Fruit fly (Drosophila melanogaster) whole organism, embryonic: ENCODE results near the gene Syt12.

ENCODE experiments used
- Atf6 ChIP-seq: fragments of 200-800 bp; sonication (Bioruptor generic); IDR thresholded peaks from 2 replicates; pipeline ENCODE4 v1.3.6; 2022; ENCODE audit warnings: missing biosample characterization, missing genetic modification characterization
- CG10543 ChIP-seq: fragments of 200-800 bp; sonication (Bioruptor generic); optimal IDR thresholded peaks from 3 replicates; lab custom pipeline; 2017; ENCODE audit warnings: missing biosample characterization, mild to moderate bottlenecking, missing genetic modification characterization, moderate library complexity
- CG10654 ChIP-seq: fragments of 200-800 bp; sonication (Bioruptor generic); optimal IDR thresholded peaks from 2 replicates; lab custom pipeline; 2016; ENCODE audit warnings: missing biosample characterization, missing genetic modification characterization
- CG12659 ChIP-seq: fragments of 200-800 bp; sonication (Bioruptor generic); optimal IDR thresholded peaks from 3 replicates; lab custom pipeline; 2017; ENCODE audit warnings: mild to moderate bottlenecking, missing biosample characterization, missing genetic modification reagents, missing genetic modification characterization
- CG16779 ChIP-seq: fragments of 200-800 bp; sonication (Bioruptor generic); IDR thresholded peaks from 2 replicates; pipeline ENCODE4 v1.3.6; 2022; ENCODE audit warnings: missing biosample characterization, missing genetic modification characterization
- CG17328 ChIP-seq: fragments of 200-800 bp; sonication (Bioruptor generic); IDR thresholded peaks from 2 replicates; pipeline ENCODE4 v1.3.6; 2022; ENCODE audit warnings: missing biosample characterization, missing genetic modification characterization
- CG17912 ChIP-seq: fragments of 200-800 bp; sonication (Bioruptor generic); optimal IDR thresholded peaks from 2 replicates; lab custom pipeline; 2018; ENCODE audit warnings: missing biosample characterization, mild to moderate bottlenecking, missing genetic modification characterization
- CG1832 ChIP-seq: fragments of 200-800 bp; sonication (Bioruptor generic); optimal IDR thresholded peaks from 2 replicates; lab custom pipeline; 2017; ENCODE audit warnings: missing biosample characterization, mild to moderate bottlenecking, missing genetic modification characterization, inconsistent platforms
- CG31365 ChIP-seq: fragments of 200-800 bp; sonication (Bioruptor generic); optimal IDR thresholded peaks from 2 replicates; lab custom pipeline; 2018; ENCODE audit warnings: missing biosample characterization, mild to moderate bottlenecking, missing genetic modification characterization
- CG3163 ChIP-seq: fragments of 200-800 bp; sonication (Bioruptor generic); optimal IDR thresholded peaks from 3 replicates; lab custom pipeline; 2016; ENCODE audit warnings: missing biosample characterization, missing genetic modification characterization
- CG32767 ChIP-seq: fragments of 200-800 bp; sonication (Bioruptor generic); IDR thresholded peaks from 2 replicates; pipeline ENCODE4 v1.3.6; 2022; ENCODE audit warnings: missing biosample characterization, missing genetic modification characterization
- CG6272 ChIP-seq: fragments of 200-800 bp; sonication (Bioruptor generic); IDR thresholded peaks from 2 replicates; pipeline ENCODE4 v1.3.6; 2022; ENCODE audit warnings: missing biosample characterization, missing genetic modification characterization
- CG6689 ChIP-seq: fragments of 200-800 bp; sonication (Bioruptor generic); IDR thresholded peaks from 2 replicates; pipeline ENCODE4 v1.3.6; 2022; ENCODE audit warnings: missing biosample characterization, missing genetic modification characterization
- CG8359 ChIP-seq: fragments of 200-800 bp; sonication (Bioruptor generic); optimal IDR thresholded peaks from 2 replicates; lab custom pipeline; 2017; ENCODE audit warnings: missing biosample characterization, mild to moderate bottlenecking, missing genetic modification characterization, borderline replicate concordance
- CG9437 ChIP-seq: fragments of 200-800 bp; sonication (Bioruptor generic); optimal IDR thresholded peaks from 2 replicates; lab custom pipeline; 2018; ENCODE audit warnings: missing biosample characterization, mild to moderate bottlenecking, missing genetic modification characterization
- Doc2 ChIP-seq: fragments of 200-800 bp; sonication (Bioruptor generic); IDR thresholded peaks from 2 replicates; pipeline ENCODE4 v1.3.6; 2022; ENCODE audit warnings: missing biosample characterization, missing genetic modification characterization
- GATAe ChIP-seq: fragments of 200-800 bp; sonication (Bioruptor generic); conservative IDR thresholded peaks from 2 replicates; pipeline ENCODE4 v1.3.6; 2022; ENCODE audit warnings: missing biosample characterization, missing genetic modification characterization
- Hand ChIP-seq: fragments of 200-800 bp; sonication (Bioruptor generic); optimal IDR thresholded peaks from 2 replicates; lab custom pipeline; 2017; ENCODE audit warnings: mild to moderate bottlenecking, missing biosample characterization, missing genetic modification reagents, missing genetic modification characterization
- Hr3 ChIP-seq: fragments of 200-800 bp; sonication (Bioruptor generic); optimal IDR thresholded peaks from 3 replicates; lab custom pipeline; 2016; ENCODE audit warnings: missing biosample characterization, missing genetic modification characterization
- Hsf ChIP-seq: fragments of 200-800 bp; sonication (Bioruptor generic); optimal IDR thresholded peaks from 3 replicates; lab custom pipeline; 2016; ENCODE audit warnings: missing biosample characterization, missing genetic modification characterization
- Myb ChIP-seq: fragments of 200-800 bp; sonication (Bioruptor generic); optimal IDR thresholded peaks from 2 replicates; lab custom pipeline; 2016; ENCODE audit warnings: missing biosample characterization, missing genetic modification characterization
- Scr ChIP-seq: fragments of 200-800 bp; sonication (Bioruptor generic); IDR thresholded peaks from 2 replicates; pipeline ENCODE4 v1.3.6; 2022; ENCODE audit warnings: missing biosample characterization, missing genetic modification characterization; ENCODE audit not compliant: partially characterized antibody
- YL-1 ChIP-seq: fragments of 200-800 bp; sonication (Bioruptor generic); optimal IDR thresholded peaks from 3 replicates; lab custom pipeline; 2017; ENCODE audit warnings: missing biosample characterization, mild to moderate bottlenecking, missing genetic modification characterization
- aop ChIP-seq: fragments of 200-800 bp; sonication (Bioruptor generic); IDR thresholded peaks from 2 replicates; pipeline ENCODE4 v1.3.6; 2022; ENCODE audit warnings: missing biosample characterization, missing genetic modification characterization
- br ChIP-seq: fragments of >200 bp; optimal IDR thresholded peaks from 2 replicates; lab custom pipeline; 2017
- btn ChIP-seq: fragments of 200-800 bp; sonication (Bioruptor generic); optimal IDR thresholded peaks from 2 replicates; lab custom pipeline; 2016; ENCODE audit warnings: missing biosample characterization, missing genetic modification characterization
- chif ChIP-seq, 2 experiments: fragments of 200-800 bp; sonication (Bioruptor generic); optimal IDR thresholded peaks; 3 replicates each; lab custom pipeline; 2016; ENCODE audit warnings: missing biosample characterization in 2 of 2, missing genetic modification characterization in 2 of 2
- chn ChIP-seq: fragments of 200-800 bp; sonication (Bioruptor generic); optimal IDR thresholded peaks from 2 replicates; lab custom pipeline; 2016; ENCODE audit warnings: missing biosample characterization, missing genetic modification characterization
- dati ChIP-seq: fragments of 200-800 bp; sonication (Bioruptor generic); IDR thresholded peaks from 2 replicates; pipeline ENCODE4 v1.3.6; 2022; ENCODE audit warnings: missing biosample characterization, missing genetic modification characterization
- dpn ChIP-seq, 2 experiments: fragments of 200-800 bp; sonication (Bioruptor generic); optimal IDR thresholded peaks; 3 replicates each; lab custom pipeline; 2016; ENCODE audit warnings: missing biosample characterization in 2 of 2, missing genetic modification characterization in 2 of 2
- emc ChIP-seq: fragments of 200-800 bp; sonication (Bioruptor generic); optimal IDR thresholded peaks from 2 replicates; lab custom pipeline; 2016; ENCODE audit warnings: missing biosample characterization, missing genetic modification characterization
- fd64A ChIP-seq: fragments of 200-800 bp; sonication (Bioruptor generic); optimal IDR thresholded peaks from 3 replicates; lab custom pipeline; 2018; ENCODE audit warnings: missing biosample characterization, mild to moderate bottlenecking, missing genetic modification characterization
- fru ChIP-seq: fragments of >200 bp; optimal IDR thresholded peaks from 2 replicates; lab custom pipeline; 2017
- ftz-f1 ChIP-seq: fragments of 200-800 bp; sonication (Bioruptor generic); optimal IDR thresholded peaks from 2 replicates; lab custom pipeline; 2016; ENCODE audit warnings: missing biosample characterization, missing genetic modification characterization
- gcm ChIP-seq: fragments of 200-800 bp; sonication (Bioruptor generic); optimal IDR thresholded peaks from 2 replicates; lab custom pipeline; 2019; ENCODE audit warnings: missing biosample characterization, mild to moderate bottlenecking, missing genetic modification characterization, moderate library complexity
- jumu ChIP-seq: fragments of 200-800 bp; sonication (Bioruptor generic); optimal IDR thresholded peaks from 3 replicates; lab custom pipeline; 2016; ENCODE audit warnings: missing biosample characterization, missing genetic modification characterization
- knrl ChIP-seq: fragments of 200-800 bp; sonication (Bioruptor generic); IDR thresholded peaks from 3 replicates; pipeline ENCODE4 v1.3.6; 2022; ENCODE audit warnings: missing biosample characterization, missing genetic modification characterization; ENCODE audit not compliant: partially characterized antibody
- lmd ChIP-seq: fragments of 200-800 bp; sonication (Bioruptor generic); IDR thresholded peaks from 2 replicates; pipeline ENCODE4 v1.3.6; 2022; ENCODE audit warnings: missing biosample characterization, missing genetic modification characterization
- mam ChIP-seq: fragments of 200-800 bp; sonication (Bioruptor generic); optimal IDR thresholded peaks from 3 replicates; lab custom pipeline; 2016; ENCODE audit warnings: missing biosample characterization, missing genetic modification characterization
- mld ChIP-seq: fragments of 200-800 bp; sonication (Bioruptor generic); IDR thresholded peaks from 3 replicates; pipeline ENCODE4 v1.3.6; 2022; ENCODE audit warnings: missing biosample characterization, missing genetic modification characterization; ENCODE audit not compliant: partially characterized antibody
- pum ChIP-seq: fragments of 200-800 bp; sonication (Bioruptor generic); optimal IDR thresholded peaks from 2 replicates; lab custom pipeline; 2016; ENCODE audit warnings: missing biosample characterization, missing genetic modification characterization
- pzg ChIP-seq: fragments of 200-800 bp; sonication (Bioruptor generic); optimal IDR thresholded peaks from 3 replicates; lab custom pipeline; 2018; ENCODE audit warnings: missing biosample characterization, mild to moderate bottlenecking, missing genetic modification characterization, moderate library complexity
- sc ChIP-seq, 3 experiments: fragments of >200 bp in 2 of 3; fragments of 200-800 bp in 1 of 3; sonication (Bioruptor generic) in 1 of 3; optimal IDR thresholded peaks; 2 replicates in 2 of 3; 3 replicates in 1 of 3; lab custom pipeline; 2017; ENCODE audit warnings: mild to moderate bottlenecking in 1 of 3, missing biosample characterization in 1 of 3, missing genetic modification characterization in 1 of 3, missing genetic modification reagents in 1 of 3
- schlank ChIP-seq: fragments of 200-800 bp; sonication (Bioruptor generic); optimal IDR thresholded peaks from 2 replicates; lab custom pipeline; 2018; ENCODE audit warnings: missing biosample characterization, mild to moderate bottlenecking, missing genetic modification characterization
- sd ChIP-seq: fragments of 200-800 bp; sonication (Bioruptor generic); optimal IDR thresholded peaks from 3 replicates; lab custom pipeline; 2018; ENCODE audit warnings: missing biosample characterization, mild to moderate bottlenecking, missing genetic modification characterization, moderate library complexity
- stc ChIP-seq: fragments of 200-800 bp; sonication (Bioruptor generic); IDR thresholded peaks from 2 replicates; pipeline ENCODE4 v1.3.6; 2022; ENCODE audit warnings: missing biosample characterization, missing genetic modification characterization
- tna ChIP-seq: fragments of 200-800 bp; sonication (Bioruptor generic); IDR thresholded peaks from 2 replicates; pipeline ENCODE4 v1.3.6; 2022; ENCODE audit warnings: missing biosample characterization, missing genetic modification characterization; ENCODE audit not compliant: partially characterized antibody
- zf30C ChIP-seq: fragments of 200-800 bp; sonication (Bioruptor generic); optimal IDR thresholded peaks from 3 replicates; lab custom pipeline; 2018; ENCODE audit warnings: missing biosample characterization, mild to moderate bottlenecking, missing genetic modification characterization
- zfh1 ChIP-seq: fragments of 200-800 bp; sonication (Bioruptor generic); IDR thresholded peaks from 3 replicates; pipeline ENCODE4 v1.3.6; 2022; ENCODE audit warnings: missing biosample characterization, missing genetic modification characterization

Gene Syt12

dm6 chrX:13403962-13404830, 45.1 kb downstream of the Syt12 start, which contains the start of gene GstT4 (continued):
- TF ChIP-seq CG17328 (GFP tag; lab: Robert Waterston, UW) (peak; percentile 30; the same call in 1 of the 2 replicates), chn (GFP tag; lab: Kevin White, UChicago) (peak; percentile 20), CG16779 (GFP tag; lab: Robert Waterston, UW) (peak; percentile 61; the same call in 1 of the 2 replicates), gcm (GFP tag; lab: Kevin White, UChicago) (no peak), pum (peak; percentile 34), schlank (tag; lab: Kevin White, UChicago) (no peak), mam (peak; percentile 69), Hsf (GFP tag; lab: Kevin White, UChicago) (peak; percentile 49), btn (GFP tag; lab: Kevin White, UChicago) (peak; percentile 34), fd64A (GFP tag; lab: Kevin White, UChicago) (no peak), GATAe (no peak), Hr3 (GFP tag; lab: Kevin White, UChicago) (peak; percentile 42), Atf6 (GFP tag; lab: Robert Waterston, UW) (peak; percentile 41; the same call in 1 of the 2 replicates), Scr (no peak), Hand (GFP tag; lab: Kevin White, UChicago) (no peak), tna (no peak), CG1832 (GFP tag; lab: Kevin White, UChicago) (no peak), CG10654 (GFP tag; lab: Kevin White, UChicago) (peak; percentile 40), CG9437 (peak; percentile 72), lmd (GFP tag; lab: Robert Waterston, UW) (peak; percentile 54), sc (optimal IDR thresholded peaks at IDR 0.05; lab: Kevin White, UChicago) (no peak), sc (GFP tag; optimal IDR thresholded peaks at IDR 0.05; lab: Kevin White, UChicago) (no peak), chif (GFP tag; optimal IDR thresholded peaks at IDR 0.05; lab: Kevin White, UChicago) (peak in 1 of 2 experiments; percentile 13), Myb (GFP tag; lab: Kevin White, UChicago) (peak; percentile 67), CG32767 (GFP tag; lab: Robert Waterston, UW) (no peak), ftz-f1 (GFP tag; lab: Kevin White, UChicago) (no peak), Doc2 (GFP tag; lab: Robert Waterston, UW) (no peak), CG17912 (GFP tag; lab: Kevin White, UChicago) (no peak), CG10543 (GFP tag; lab: Kevin White, UChicago) (no peak), CG8359 (GFP tag; lab: Kevin White, UChicago) (no peak), zf30C (GFP tag; lab: Kevin White, UChicago) (no peak), aop (no peak), dati (GFP tag; lab: Robert Waterston, UW) (no peak), CG12659 (GFP tag; lab: Kevin White, UChicago) (peak; percentile 27), CG6689 (GFP tag; lab: Robert Waterston, UW) (peak; percentile 39), CG3163 (GFP tag; lab: Kevin White, UChicago) (peak; percentile 18), YL-1 (no peak), pzg (no peak), dpn (GFP tag; optimal IDR thresholded peaks at IDR 0.05; lab: Kevin White, UChicago) (peak; percentile 54 to 61), CG31365 (no peak), br (lab: Kevin White, UChicago) (no peak), mld (GFP tag; lab: Robert Waterston, UW) (no peak), jumu (GFP tag; lab: Kevin White, UChicago) (peak; percentile 40), stc (GFP tag; lab: Robert Waterston, UW) (peak; percentile 46; the same call in 1 of the 2 replicates), CG6272 (GFP tag; lab: Robert Waterston, UW) (no peak), emc (GFP tag; lab: Kevin White, UChicago) (peak; percentile 26), knrl (GFP tag; lab: Robert Waterston, UW) (no peak), sd (tag; lab: Kevin White, UChicago) (peak; percentile 4), fru (no peak), zfh1 (GFP tag; lab: Robert Waterston, UW) (peak; percentile 60; the same call in 2 of the 3 replicates)
